Worm (Caenorhabditis elegans) whole organism, L3 larva: ENCODE measurements around the gene ZC395.5.

Source experiments
- R02D3.7 ChIP-seq: fragments of 150-350 bp; optimal IDR thresholded peaks from 2 replicates; lab custom pipeline; 2014; ENCODE audit warnings: missing biosample characterization, missing genetic modification characterization
- ZK546.5 ChIP-seq: sonication (generic microtip); optimal IDR thresholded peaks from 2 replicates; lab custom pipeline; 2017; ENCODE audit warnings: missing biosample characterization, missing genetic modification characterization
- aly-2 ChIP-seq: fragments of 150-350 bp; optimal IDR thresholded peaks from 2 replicates; lab custom pipeline; 2014; ENCODE audit warnings: missing biosample characterization, missing genetic modification characterization
- ama-1 ChIP-seq: fragments of 150-350 bp; optimal IDR thresholded peaks from 2 replicates; lab custom pipeline; 2018
- ceh-16 ChIP-seq: sonication (generic microtip); optimal IDR thresholded peaks from 2 replicates; lab custom pipeline; 2017; ENCODE audit warnings: missing biosample characterization, missing genetic modification characterization
- ceh-82 ChIP-seq: fragments of 150-350 bp; optimal IDR thresholded peaks from 2 replicates; lab custom pipeline; 2014; ENCODE audit warnings: missing biosample characterization, missing genetic modification characterization
- daf-12 ChIP-seq: fragments of 150-350 bp; optimal IDR thresholded peaks from 2 replicates; lab custom pipeline; 2014; ENCODE audit warnings: missing biosample characterization, missing genetic modification reagents, missing genetic modification characterization
- egl-27 ChIP-seq: sonication (generic microtip); optimal IDR thresholded peaks from 4 replicates; lab custom pipeline; 2017; ENCODE audit warnings: missing biosample characterization, missing genetic modification reagents, missing genetic modification characterization
- elt-2 ChIP-seq: sonication (generic microtip); optimal IDR thresholded peaks from 2 replicates; lab custom pipeline; 2016; ENCODE audit warnings: missing genetic modification reagents, mild to moderate bottlenecking, missing genetic modification characterization, missing compliant biosample characterization
- elt-3 ChIP-seq, 3 experiments: fragments of 150-350 bp in 1 of 3; sonication (generic microtip) in 2 of 3; optimal IDR thresholded peaks; 2 replicates in 2 of 3; 4 replicates in 1 of 3; lab custom pipeline; 2014 to 2017; ENCODE audit warnings: missing biosample characterization in 3 of 3, missing genetic modification characterization in 3 of 3
- eor-1 ChIP-seq, 2 experiments: fragments of 150-350 bp; optimal IDR thresholded peaks; 2 replicates each; lab custom pipeline; 2014 to 2018; ENCODE audit warnings: missing biosample characterization in 2 of 2, missing genetic modification characterization in 2 of 2
- fkh-10 ChIP-seq: sonication (generic microtip); optimal IDR thresholded peaks from 2 replicates; lab custom pipeline; 2017; ENCODE audit warnings: missing biosample characterization, missing genetic modification reagents, missing genetic modification characterization
- fkh-2 ChIP-seq: fragments of 150-350 bp; optimal IDR thresholded peaks from 2 replicates; lab custom pipeline; 2014; ENCODE audit warnings: missing biosample characterization, missing genetic modification reagents, missing genetic modification characterization
- hmg-11 ChIP-seq: sonication (generic microtip); optimal IDR thresholded peaks from 2 replicates; lab custom pipeline; 2016; ENCODE audit warnings: missing genetic modification characterization, missing compliant biosample characterization
- jun-1 ChIP-seq: fragments of 150-350 bp; optimal IDR thresholded peaks from 2 replicates; lab custom pipeline; 2014; ENCODE audit warnings: missing biosample characterization, missing genetic modification reagents, missing genetic modification characterization
- lin-15B ChIP-seq: fragments of 150-350 bp; optimal IDR thresholded peaks from 2 replicates; lab custom pipeline; 2014; ENCODE audit warnings: missing biosample characterization, missing genetic modification characterization
- lin-39 ChIP-seq: fragments of 150-350 bp; optimal IDR thresholded peaks from 2 replicates; lab custom pipeline; 2018; ENCODE audit warnings: missing biosample characterization, missing genetic modification reagents, missing genetic modification characterization
- lsy-12 ChIP-seq: sonication (generic microtip); optimal IDR thresholded peaks from 2 replicates; lab custom pipeline; 2016; ENCODE audit warnings: mild to moderate bottlenecking, missing genetic modification characterization, missing compliant biosample characterization
- mdl-1 ChIP-seq: fragments of 150-350 bp; optimal IDR thresholded peaks from 2 replicates; lab custom pipeline; 2014; ENCODE audit warnings: missing biosample characterization, missing genetic modification characterization
- nfya-1 ChIP-seq: sonication (generic microtip); optimal IDR thresholded peaks from 2 replicates; lab custom pipeline; 2017; ENCODE audit warnings: missing genetic modification characterization, mild to moderate bottlenecking, missing compliant biosample characterization, antibody characterized with exemption, moderate library complexity; ENCODE audit not compliant: insufficient read depth
- nhr-11 ChIP-seq: fragments of 150-350 bp; optimal IDR thresholded peaks from 2 replicates; lab custom pipeline; 2014; ENCODE audit warnings: missing biosample characterization, missing genetic modification characterization
- nhr-23 ChIP-seq: fragments of 150-350 bp; optimal IDR thresholded peaks from 2 replicates; lab custom pipeline; 2014; ENCODE audit warnings: missing biosample characterization, missing genetic modification reagents, missing genetic modification characterization
- nhr-237 ChIP-seq: fragments of 150-350 bp; optimal IDR thresholded peaks from 2 replicates; lab custom pipeline; 2014; ENCODE audit warnings: missing biosample characterization, missing genetic modification characterization
- nhr-25 ChIP-seq: sonication (generic microtip); optimal IDR thresholded peaks from 2 replicates; lab custom pipeline; 2017; ENCODE audit warnings: missing biosample characterization, missing genetic modification characterization
- nhr-28 ChIP-seq: fragments of 150-350 bp; optimal IDR thresholded peaks from 2 replicates; lab custom pipeline; 2014; ENCODE audit warnings: missing biosample characterization, missing genetic modification characterization
- nhr-43 ChIP-seq: sonication (generic microtip); optimal IDR thresholded peaks from 2 replicates; lab custom pipeline; 2016; ENCODE audit warnings: mild to moderate bottlenecking, missing genetic modification characterization, missing compliant biosample characterization; ENCODE audit not compliant: poor library complexity, severe bottlenecking
- nhr-67 ChIP-seq: fragments of 150-350 bp; optimal IDR thresholded peaks from 2 replicates; lab custom pipeline; 2014; ENCODE audit warnings: missing biosample characterization, missing genetic modification characterization
- nhr-76 ChIP-seq: fragments of 150-350 bp; sonication (generic microtip); optimal IDR thresholded peaks from 5 replicates; lab custom pipeline; 2014; ENCODE audit warnings: missing biosample characterization, missing genetic modification characterization
- nhr-77 ChIP-seq: fragments of 150-350 bp; optimal IDR thresholded peaks from 2 replicates; lab custom pipeline; 2014; ENCODE audit warnings: missing biosample characterization, missing genetic modification characterization
- pqm-1 ChIP-seq: fragments of 150-350 bp; optimal IDR thresholded peaks from 2 replicates; lab custom pipeline; 2017; ENCODE audit warnings: missing biosample characterization, missing genetic modification characterization, inconsistent platforms
- sea-2 ChIP-seq: fragments of 150-350 bp; sonication (generic microtip); optimal IDR thresholded peaks from 4 replicates; lab custom pipeline; 2014; ENCODE audit warnings: missing biosample characterization, missing genetic modification reagents, missing genetic modification characterization
- skn-1 ChIP-seq: fragments of 150-350 bp; optimal IDR thresholded peaks from 2 replicates; lab custom pipeline; 2014; ENCODE audit warnings: missing biosample characterization, missing genetic modification characterization
- snpc-4 ChIP-seq: fragments of 150-350 bp; optimal IDR thresholded peaks from 2 replicates; lab custom pipeline; 2014; ENCODE audit warnings: missing biosample characterization, missing genetic modification characterization
- tbx-2 ChIP-seq: sonication (generic microtip); optimal IDR thresholded peaks from 2 replicates; lab custom pipeline; 2016; ENCODE audit warnings: mild to moderate bottlenecking, missing genetic modification characterization, missing compliant biosample characterization
- unc-39 ChIP-seq: sonication (generic microtip); optimal IDR thresholded peaks from 4 replicates; lab custom pipeline; 2017; ENCODE audit warnings: missing biosample characterization, missing genetic modification characterization
- ztf-4 ChIP-seq: fragments of 150-350 bp; optimal IDR thresholded peaks from 2 replicates; lab custom pipeline; 2014; ENCODE audit warnings: missing biosample characterization, missing genetic modification characterization

Gene ZC395.5

DNA sequence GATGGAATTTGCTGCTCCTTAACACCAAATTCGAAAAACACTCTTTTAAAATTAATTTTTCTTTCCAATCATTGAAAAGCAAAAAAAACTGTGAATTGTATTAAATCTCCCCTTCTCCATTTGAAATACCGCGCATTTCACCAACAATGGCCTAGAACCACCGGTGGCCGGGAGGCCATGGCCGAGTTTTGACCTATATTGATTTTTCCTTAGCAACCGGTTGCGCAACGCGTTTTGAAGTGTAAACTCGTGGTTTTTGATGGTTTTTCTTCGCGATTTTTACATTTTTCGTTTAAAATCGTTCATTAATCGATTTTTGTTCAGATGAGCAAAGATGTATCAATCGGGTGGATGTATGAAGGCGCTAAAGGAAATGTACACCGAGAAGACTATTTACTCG, 40.6 kb downstream of the ZC395.5 start, which contains the start of gene mog-3 (continued):
- TF ChIP-seq snpc-4 (tag; lab: Kevin White, UChicago) (peak; percentile 21), fkh-10 (GFP tag; lab: Kevin White, UChicago) (no peak), R02D3.7 (no peak), ceh-16 (tag; lab: Kevin White, UChicago) (no peak), ama-1 (no peak), lsy-12 (no peak), elt-3 (tag; optimal IDR thresholded peaks at IDR 0.05; lab: Kevin White, UChicago) (no peak), sea-2 (GFP tag; lab: Kevin White, UChicago) (no peak), lin-15B (tag; lab: Kevin White, UChicago) (peak; percentile 63), pqm-1 (tag; lab: Kevin White, UChicago) (no peak), ZK546.5 (tag; lab: Kevin White, UChicago) (no peak), ztf-4 (tag; lab: Kevin White, UChicago) (no peak), elt-2 (tag; lab: Kevin White, UChicago) (peak; percentile 2), egl-27 (tag; lab: Kevin White, UChicago) (no peak), aly-2 (tag; lab: Kevin White, UChicago) (no peak), nhr-28 (no peak), eor-1 (tag; optimal IDR thresholded peaks at IDR 0.05; lab: Kevin White, UChicago) (no peak), daf-12 (tag; lab: Kevin White, UChicago) (no peak), lin-39 (peak; percentile 40), nhr-25 (tag; lab: Kevin White, UChicago) (peak; percentile 59), nhr-23 (tag; lab: Kevin White, UChicago) (peak; percentile 64), mdl-1 (tag; lab: Kevin White, UChicago) (no peak)

DNA sequence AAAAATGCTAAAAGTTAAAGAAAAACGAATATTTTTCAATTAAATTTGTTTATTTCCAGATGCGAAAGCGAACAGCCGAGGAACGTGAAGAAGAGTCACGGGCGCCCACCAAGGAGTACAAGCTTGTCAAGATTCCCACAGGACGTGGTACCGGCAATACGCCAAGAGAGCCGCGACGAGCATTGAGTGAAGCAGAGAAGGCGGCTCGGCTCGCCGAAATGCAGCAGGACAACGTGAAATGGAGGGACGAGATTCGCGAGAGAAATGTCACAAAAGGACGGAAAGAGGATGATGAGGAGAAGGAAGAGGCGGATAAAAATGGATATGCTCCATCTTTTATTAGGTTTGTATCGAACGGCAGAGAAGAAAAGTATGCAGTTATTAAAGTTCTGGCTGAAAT, 42.8 kb downstream of the ZC395.5 start:
- TF ChIP-seq aly-2 (tag; lab: Kevin White, UChicago) (no peak), daf-12 (tag; lab: Kevin White, UChicago) (no peak), tbx-2 (tag; lab: Kevin White, UChicago) (no peak), elt-3 (tag; optimal IDR thresholded peaks at IDR 0.05; lab: Kevin White, UChicago) (no peak), sea-2 (GFP tag; lab: Kevin White, UChicago) (no peak), pqm-1 (tag; lab: Kevin White, UChicago) (no peak), skn-1 (tag; lab: Kevin White, UChicago) (no peak), lin-15B (tag; lab: Kevin White, UChicago) (no peak), nhr-237 (tag; lab: Kevin White, UChicago) (no peak), nhr-77 (no peak), nhr-67 (tag; lab: Kevin White, UChicago) (no peak), R02D3.7 (no peak), nhr-76 (tag; lab: Kevin White, UChicago) (no peak), ceh-16 (tag; lab: Kevin White, UChicago) (no peak), nfya-1 (tag; lab: Kevin White, UChicago) (no peak), nhr-11 (tag; lab: Kevin White, UChicago) (no peak), hmg-11 (tag; lab: Kevin White, UChicago) (no peak)
- TF ChIP-seq, all 47 proteins: peak for 0

DNA sequence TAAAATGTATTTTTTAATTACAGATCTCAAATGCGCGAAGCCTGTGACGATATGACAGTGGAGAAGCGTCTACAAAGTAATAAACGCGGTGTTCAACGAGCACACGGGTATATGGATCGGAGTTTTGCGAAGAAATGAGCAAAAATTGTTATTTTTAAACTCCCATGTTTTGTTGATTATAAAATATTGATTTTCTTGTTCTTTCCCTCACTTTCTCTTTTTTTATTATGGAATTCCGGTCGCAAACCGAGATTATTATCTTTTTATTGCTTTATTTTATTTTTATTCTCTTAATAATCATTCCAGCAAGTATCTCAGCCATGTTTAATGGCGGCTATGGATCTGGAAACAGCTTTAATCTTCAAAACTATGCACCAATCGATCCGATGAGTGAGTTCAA, 43.3 kb downstream of the ZC395.5 start, which contains the start of gene pqe-1:
Gene pqe-1, plus strand, starts transcription at position 301 of the 400 bp plus-strand sequence.
- TF ChIP-seq unc-39 (no peak), ama-1 (no peak), ceh-82 (tag; lab: Kevin White, UChicago) (no peak), fkh-2 (tag; lab: Kevin White, UChicago) (no peak), nhr-28 (no peak), ztf-4 (tag; lab: Kevin White, UChicago) (no peak), nhr-43 (tag; lab: Kevin White, UChicago) (no peak), jun-1 (tag; lab: Kevin White, UChicago) (no peak), eor-1 (tag; optimal IDR thresholded peaks at IDR 0.05; lab: Kevin White, UChicago) (no peak), nhr-23 (tag; lab: Kevin White, UChicago) (no peak)
